Worm (Caenorhabditis elegans): ENCODE data around the gene gpa-1.
A peak's percentile ranks its signal among the peaks of the same experiment; 100 is the strongest.

The gpa-1 gene

ce11 chrV:11196631-11197258 lies 19.3 kb upstream of the gpa-1 start (continued):
- no peak for TF ChIP-seq elt-2 (tag; optimal IDR thresholded peaks at IDR 0.05)
- no peak for TF ChIP-seq vab-15 (tag; optimal IDR thresholded peaks at IDR 0.05)
- TF ChIP-seq nhr-12 (tag; optimal IDR thresholded peaks at IDR 0.05): no peak
- no peak for TF ChIP-seq lin-39 (tag; optimal IDR thresholded peaks at IDR 0.05)
- TF ChIP-seq ces-1 (GFP tag; optimal IDR thresholded peaks at IDR 0.05): no peak
- no peak for TF ChIP-seq unc-98 (GFP tag; IDR thresholded peaks at IDR 0.05)
- no peak for TF ChIP-seq ztf-4 (tag; optimal IDR thresholded peaks at IDR 0.05)
- TF ChIP-seq nhr-28 (tag; optimal IDR thresholded peaks at IDR 0.05): no peak
- no peak for TF ChIP-seq ama-1 (optimal IDR thresholded peaks at IDR 0.05)
- TF ChIP-seq jun-1 (tag; optimal IDR thresholded peaks at IDR 0.05): no peak
- TF ChIP-seq mef-2 (tag; optimal IDR thresholded peaks at IDR 0.05): no peak
- no peak for TF ChIP-seq dpl-1 (GFP tag; optimal IDR thresholded peaks at IDR 0.05)
- no peak for TF ChIP-seq hpl-2 (GFP tag; optimal IDR thresholded peaks at IDR 0.05)
- TF ChIP-seq efl-3 (GFP tag; optimal IDR thresholded peaks at IDR 0.05): no peak
- no peak for TF ChIP-seq ceh-90 (tag; optimal IDR thresholded peaks at IDR 0.05)
- TF ChIP-seq nhr-11 (tag; optimal IDR thresholded peaks at IDR 0.05): no peak
- TF ChIP-seq ceh-88 (GFP tag; IDR thresholded peaks at IDR 0.05): no peak
- TF ChIP-seq pag-3 (tag; optimal IDR thresholded peaks at IDR 0.05; ENCODE audit: borderline replicate concordance, insufficient read depth): no peak
- no peak for TF ChIP-seq nhr-90 (tag; optimal IDR thresholded peaks at IDR 0.05; ENCODE audit: poor library complexity)
- TF ChIP-seq egl-13 (tag; optimal IDR thresholded peaks at IDR 0.05): no peak
- no peak for TF ChIP-seq alr-1 (tag; optimal IDR thresholded peaks at IDR 0.05; ENCODE audit: borderline replicate concordance)
- TF ChIP-seq tlp-1 (tag; optimal IDR thresholded peaks at IDR 0.05): no peak
- TF ChIP-seq C16A3.4 (tag; optimal IDR thresholded peaks at IDR 0.05): peak; percentile 16
- TF ChIP-seq blmp-1 (tag; optimal IDR thresholded peaks at IDR 0.05): peak; percentile 79
- no peak for TF ChIP-seq rnt-1 (tag; optimal IDR thresholded peaks at IDR 0.05)
- no peak for TF ChIP-seq lir-3 (tag; optimal IDR thresholded peaks at IDR 0.05; ENCODE audit: poor library complexity)
- no peak for TF ChIP-seq mdl-1 (tag; optimal IDR thresholded peaks at IDR 0.05)
- no peak for TF ChIP-seq dsc-1 (tag; optimal IDR thresholded peaks at IDR 0.05)
- no peak for TF ChIP-seq nhr-237 (tag; optimal IDR thresholded peaks at IDR 0.05)
- TF ChIP-seq nhr-84 (tag; optimal IDR thresholded peaks at IDR 0.05): no peak
- no peak for TF ChIP-seq lin-13 (GFP tag; optimal IDR thresholded peaks at IDR 0.05)
- TF ChIP-seq unc-62 (GFP tag; optimal IDR thresholded peaks at IDR 0.05): no peak
- no peak for TF ChIP-seq irx-1 (tag; optimal IDR thresholded peaks at IDR 0.05)
- TF ChIP-seq lin-14 (GFP tag; optimal IDR thresholded peaks at IDR 0.05): peak; percentile 77
- no peak for TF ChIP-seq unc-30 (tag; optimal IDR thresholded peaks at IDR 0.05)
- no peak for TF ChIP-seq pax-3 (tag; optimal IDR thresholded peaks at IDR 0.05)

ce11 chrV:11196109-11196508 lies 18.6 kb upstream of the gpa-1 start, which contains the start of gene clc-6:
TSS of gene clc-6 (minus strand) at chrV:11196209.
- TF ChIP-seq nhr-47 (tag; optimal IDR thresholded peaks at IDR 0.05) (no peak), dsc-1 (tag; optimal IDR thresholded peaks at IDR 0.05) (peak; percentile 31), isw-1 (GFP tag; IDR thresholded peaks at IDR 0.05) (no peak), xbp-1 (tag; optimal IDR thresholded peaks at IDR 0.05) (no peak), hpl-2 (GFP tag; optimal IDR thresholded peaks at IDR 0.05) (no peak), ceh-82 (tag; optimal IDR thresholded peaks at IDR 0.05) (no peak)

ce11 chrV:11190983-11191382 lies 13.5 kb upstream of the gpa-1 start, which contains the start of gene lgc-49:
TSS of gene lgc-49 (plus strand) at chrV:11191283.
- TF ChIP-seq snpc-4 (tag; optimal IDR thresholded peaks at IDR 0.05): no peak
- no peak for TF ChIP-seq fkh-8 (tag; optimal IDR thresholded peaks at IDR 0.05)
- no peak for TF ChIP-seq pqm-1 (tag; optimal IDR thresholded peaks at IDR 0.05)

Measured in whole organism, L1 larva.